Worm (Caenorhabditis elegans): Measurements from ENCODE around the gene dib-1.
"Not testable (repeated sequence)": the region's sequence is repeated elsewhere in the genome, so short reads cannot be mapped to it uniquely, and the experiment has no call there.

The dib-1 gene

DNA sequence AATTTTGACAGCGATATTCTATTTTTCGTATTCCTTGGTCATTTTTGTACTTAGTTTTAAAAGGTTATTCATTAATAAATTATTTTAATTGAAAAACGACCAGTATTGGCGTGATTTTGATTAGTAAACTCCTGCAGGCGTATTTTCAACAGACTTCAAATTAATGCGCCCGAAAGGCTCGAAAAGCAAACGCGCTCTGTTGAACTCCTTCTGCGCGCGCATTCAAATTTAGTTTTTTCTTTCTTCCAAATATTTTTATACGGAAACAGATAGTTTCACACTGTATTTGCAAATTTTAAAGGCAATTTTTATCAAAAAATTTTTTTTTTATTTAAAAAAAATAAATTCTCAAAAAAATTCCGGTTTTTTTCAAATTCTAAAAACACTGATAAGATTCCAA lies 25.4 kb downstream of the dib-1 start:
- TF ChIP-seq lin-38 (GFP tag; IDR thresholded peaks at IDR 0.05), result peak; percentile 59
- no peak for TF ChIP-seq D1046.2 (GFP tag; IDR thresholded peaks at IDR 0.05)

DNA sequence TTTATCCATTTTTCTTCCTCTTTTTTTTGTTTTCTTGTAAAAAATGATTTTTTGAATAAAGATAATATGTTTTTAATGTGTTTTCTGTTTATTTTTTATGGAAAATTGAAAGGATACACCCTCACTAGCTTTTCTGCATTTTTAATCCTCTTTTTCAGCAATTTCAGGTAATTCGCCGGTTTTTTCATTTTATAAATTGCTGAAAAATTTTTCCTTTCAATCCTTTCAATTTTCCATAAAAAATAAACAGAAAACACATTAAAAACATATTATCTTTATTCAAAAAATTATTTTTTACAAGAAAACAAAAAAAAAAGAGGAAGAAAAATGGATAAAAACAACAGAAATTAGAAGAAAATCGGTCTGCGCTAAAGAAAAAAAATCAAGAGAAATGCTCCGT lies 27.0 kb downstream of the dib-1 start, which contains the start of gene Y54G2A.50:
Gene Y54G2A.50, plus strand, starts transcription at position 301 of the 400 bp plus-strand sequence.
- not testable (repeated sequence) for TF ChIP-seq Y48G9A.11 (GFP tag; IDR thresholded peaks at IDR 0.05); daf-16 (GFP tag; optimal IDR thresholded peaks at IDR 0.05); daf-16 (tag; optimal IDR thresholded peaks at IDR 0.05); ztf-7 (tag; optimal IDR thresholded peaks at IDR 0.05)

DNA sequence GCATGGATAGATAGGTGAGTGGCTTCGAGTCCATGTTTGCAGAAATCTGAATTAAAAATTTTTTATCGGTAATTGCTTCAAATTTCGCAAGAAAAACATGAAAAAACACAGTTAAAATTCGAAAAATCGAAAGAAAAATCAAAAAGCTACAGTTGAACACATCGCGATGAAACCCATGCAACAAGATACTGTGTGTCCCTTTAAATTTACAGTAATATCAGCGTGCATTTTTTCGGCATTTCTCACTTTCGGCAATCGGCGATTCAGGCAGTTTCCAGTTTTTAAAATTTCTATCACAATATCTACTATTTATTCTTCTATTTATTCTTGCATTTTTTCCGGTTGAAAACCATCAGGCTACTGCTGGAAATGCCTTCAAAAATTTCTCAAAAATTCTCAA lies 31.5 kb downstream of the dib-1 start, which contains the start of gene fbxc-45:
Gene fbxc-45, minus strand, starts transcription at position 48 of the 400 bp plus-strand sequence.
- no peak for TF ChIP-seq zag-1 (tag; optimal IDR thresholded peaks at IDR 0.05)
- TF ChIP-seq lsy-2 (tag; optimal IDR thresholded peaks at IDR 0.05), result peak in 1 of 2 experiments; percentile 11

DNA sequence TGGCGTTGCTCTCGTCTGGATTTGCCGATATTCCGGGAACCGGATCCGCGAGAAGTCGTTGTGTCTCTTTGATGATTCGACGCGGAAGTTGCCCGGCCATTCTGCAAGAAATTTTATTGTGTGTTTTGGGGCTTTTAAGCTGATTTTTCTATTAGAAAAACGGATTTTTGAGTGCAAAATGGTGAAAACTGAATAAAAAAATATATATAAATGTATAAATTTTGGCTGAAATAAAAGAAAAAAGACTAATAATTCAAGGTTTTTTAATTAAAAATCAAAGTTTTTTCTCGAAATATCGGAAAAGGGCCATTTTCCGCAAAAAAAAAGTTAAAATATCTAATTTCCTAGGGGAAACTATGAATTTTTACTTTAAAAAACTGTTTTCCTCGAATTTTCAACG lies 34.9 kb downstream of the dib-1 start, which contains the start of gene ubc-13:
Gene ubc-13, minus strand, starts transcription at position 101 of the 400 bp plus-strand sequence.
- TF ChIP-seq sdz-12 (GFP tag; optimal IDR thresholded peaks at IDR 0.05), result no peak
- no peak for TF ChIP-seq nhr-48 (tag; optimal IDR thresholded peaks at IDR 0.05)
- TF ChIP-seq spr-1 (tag; optimal IDR thresholded peaks at IDR 0.05), result no peak
- TF ChIP-seq egl-43 (GFP tag; IDR thresholded peaks at IDR 0.05), result 0 out of 2 replicates have a peak, but pooled peaks have one; percentile 18

DNA sequence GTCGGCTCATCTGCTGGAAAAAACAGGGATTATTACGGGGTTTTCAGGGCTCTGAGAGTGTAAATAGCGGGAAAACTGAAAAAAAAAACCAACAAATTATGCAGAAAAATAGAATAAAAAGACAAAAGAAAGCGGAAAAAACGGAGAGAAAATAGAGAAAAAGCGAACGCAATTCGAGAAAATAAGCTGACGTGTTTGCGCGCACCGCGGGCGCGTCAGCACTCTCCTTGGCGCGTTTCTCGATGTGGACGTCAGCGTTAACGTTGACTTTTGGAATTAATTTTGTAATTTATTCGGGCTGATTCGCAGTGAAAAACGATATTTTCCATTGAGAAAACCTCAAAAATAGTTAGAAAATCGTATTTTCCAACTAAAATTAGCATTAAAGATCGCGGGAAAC lies 37.7 kb downstream of the dib-1 start, which contains the start of gene manf-1:
Gene manf-1, minus strand, starts transcription at position 13 of the 400 bp plus-strand sequence.
- TF ChIP-seq ceh-20 (GFP tag; IDR thresholded peaks at IDR 0.05) (no peak), ZK546.5 (tag; optimal IDR thresholded peaks at IDR 0.05) (no peak), F26F4.8 (GFP tag; conservative IDR thresholded peaks at IDR 0.05) (no peak), ces-1 (GFP tag; optimal IDR thresholded peaks at IDR 0.05) (no peak), Y5F2A.4 (GFP tag; optimal IDR thresholded peaks at IDR 0.05) (no peak), ceh-62 (tag; optimal IDR thresholded peaks at IDR 0.05) (no peak), arid-1 (GFP tag; conservative IDR thresholded peaks at IDR 0.05) (peak; percentile 69), nhr-111 (GFP tag; optimal IDR thresholded peaks at IDR 0.05) (no peak), nhr-237 (tag; optimal IDR thresholded peaks at IDR 0.05) (no peak), jun-1 (tag; optimal IDR thresholded peaks at IDR 0.05) (no peak), dmd-8 (GFP tag; IDR thresholded peaks at IDR 0.05) (no peak), ztf-11 (tag; optimal IDR thresholded peaks at IDR 0.05) (no peak), mep-1 (tag; optimal IDR thresholded peaks at IDR 0.05) (peak; percentile 66), unc-130 (GFP tag; optimal IDR thresholded peaks at IDR 0.05) (no peak), nhr-41 (GFP tag; IDR thresholded peaks at IDR 0.05) (no peak), D1046.2 (GFP tag; IDR thresholded peaks at IDR 0.05) (no peak), php-3 (GFP tag; IDR thresholded peaks at IDR 0.05) (no peak), hlh-30 (tag; optimal IDR thresholded peaks at IDR 0.05; ENCODE audit: insufficient read depth) (peak; percentile 36), ceh-44 (GFP tag; IDR thresholded peaks at IDR 0.05) (no peak), pha-4 (GFP tag; IDR thresholded peaks at IDR 0.05) (no peak), pha-4 (tag; optimal IDR thresholded peaks at IDR 0.05) (no peak), Y75B8A.6 (GFP tag; IDR thresholded peaks at IDR 0.05) (no peak), dmd-9 (GFP tag; IDR thresholded peaks at IDR 0.05) (no peak), daf-16 (GFP tag; optimal IDR thresholded peaks at IDR 0.05) (no peak), daf-16 (tag; optimal IDR thresholded peaks at IDR 0.05) (peak; percentile 57), daf-19 (GFP tag; conservative IDR thresholded peaks at IDR 0.05) (no peak), unc-39 (tag; optimal IDR thresholded peaks at IDR 0.05) (no peak), nhr-25 (tag; optimal IDR thresholded peaks at IDR 0.05; ENCODE audit: borderline replicate concordance, insufficient read depth) (no peak), nhr-76 (tag; optimal IDR thresholded peaks at IDR 0.05) (no peak), egl-43 (GFP tag; IDR thresholded peaks at IDR 0.05) (no peak), attf-4 (tag; optimal IDR thresholded peaks at IDR 0.05) (no peak), ZK337.2 (GFP tag; IDR thresholded peaks at IDR 0.05) (no peak), nhr-28 (tag; optimal IDR thresholded peaks at IDR 0.05) (peak; percentile 24), zfp-3 (GFP tag; conservative IDR thresholded peaks at IDR 0.05) (no peak), lim-7 (GFP tag; IDR thresholded peaks at IDR 0.05) (no peak), lir-3 (tag; optimal IDR thresholded peaks at IDR 0.05) (no peak)

Measured in whole organism, L4 larva.